Worm (Caenorhabditis elegans): ENCODE measurements around the gene arrd-11.
A peak's percentile ranks its signal among the peaks of the same experiment; 100 is the strongest.

Gene arrd-11

ce11 chrII:13780792-13781248 lies 17.6 kb downstream of the arrd-11 start:
- TF ChIP-seq lin-13 (GFP tag; optimal IDR thresholded peaks at IDR 0.05) (no peak), nhr-85 (tag) (no peak), hpl-2 (GFP tag; optimal IDR thresholded peaks at IDR 0.05) (no peak), fos-1 (tag; optimal IDR thresholded peaks at IDR 0.05) (no peak), elt-2 (tag; optimal IDR thresholded peaks at IDR 0.05) (peak; percentile 54), ets-5 (GFP tag; IDR thresholded peaks at IDR 0.05) (no peak), fkh-10 (GFP tag; optimal IDR thresholded peaks at IDR 0.05) (no peak), efl-1 (optimal IDR thresholded peaks at IDR 0.05) (no peak), efl-1 (GFP tag; optimal IDR thresholded peaks at IDR 0.05 in 1 of 2) (peak in 1 of 2 experiments; percentile 28), aha-1 (tag; optimal IDR thresholded peaks at IDR 0.05) (no peak), sup-37 (GFP tag; optimal IDR thresholded peaks at IDR 0.05) (no peak), ama-1 (optimal IDR thresholded peaks at IDR 0.05) (no peak), mdl-1 (tag; optimal IDR thresholded peaks at IDR 0.05) (no peak), mep-1 (tag; optimal IDR thresholded peaks at IDR 0.05) (no peak), lin-35 (GFP tag; optimal IDR thresholded peaks at IDR 0.05) (peak in 1 of 2 experiments; percentile 39), ztf-11 (tag; optimal IDR thresholded peaks at IDR 0.05) (no peak), pag-3 (tag; optimal IDR thresholded peaks at IDR 0.05; ENCODE audit: borderline replicate concordance, insufficient read depth) (no peak), lsy-2 (tag; optimal IDR thresholded peaks at IDR 0.05) (peak in 1 of 2 experiments; percentile 35), unc-30 (tag; optimal IDR thresholded peaks at IDR 0.05) (no peak), nhr-11 (tag; optimal IDR thresholded peaks at IDR 0.05) (no peak), snu-23 (GFP tag; optimal IDR thresholded peaks at IDR 0.05) (no peak)

DNA sequence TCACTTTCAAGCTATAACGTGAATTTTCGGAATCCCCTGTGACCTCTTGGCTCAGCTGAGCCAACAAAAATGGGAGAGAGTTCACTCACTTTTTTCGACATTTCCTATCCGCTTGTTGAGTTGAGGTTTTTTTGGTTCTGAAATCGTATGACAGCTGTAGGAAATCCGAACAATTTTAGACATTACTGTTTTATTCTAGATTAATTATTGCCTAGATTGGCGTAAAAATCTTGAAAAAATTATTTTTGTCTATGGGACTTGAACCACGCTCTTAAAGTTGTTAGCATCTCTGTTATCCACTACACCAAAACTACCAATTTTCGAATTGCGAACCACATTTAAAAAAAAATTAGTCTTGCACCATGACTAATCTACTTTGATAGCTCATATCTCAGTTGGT lies 20.7 kb downstream of the arrd-11 start, which contains the start of gene C01B9.4:
Gene C01B9.4 (minus strand): TSS at position 101 of the 400 bp plus-strand sequence.
- TF ChIP-seq unc-30 (tag; optimal IDR thresholded peaks at IDR 0.05) = no peak
- TF ChIP-seq ceh-82 (tag; optimal IDR thresholded peaks at IDR 0.05) = no peak
- TF ChIP-seq nhr-28 (tag; optimal IDR thresholded peaks at IDR 0.05) = no peak
- TF ChIP-seq elt-2 (tag; optimal IDR thresholded peaks at IDR 0.05) = no peak
- TF ChIP-seq skn-1 (tag; optimal IDR thresholded peaks at IDR 0.05) = no peak
- no peak for TF ChIP-seq lin-15B (tag; optimal IDR thresholded peaks at IDR 0.05)
- TF ChIP-seq alr-1 (tag; optimal IDR thresholded peaks at IDR 0.05; ENCODE audit: borderline replicate concordance) = no peak
- no peak for TF ChIP-seq dsc-1 (tag; optimal IDR thresholded peaks at IDR 0.05)
- TF ChIP-seq Y116A8C.19 (tag; optimal IDR thresholded peaks at IDR 0.05; ENCODE audit: borderline replicate concordance) = no peak
- TF ChIP-seq aha-1 (tag; optimal IDR thresholded peaks at IDR 0.05) = no peak

DNA sequence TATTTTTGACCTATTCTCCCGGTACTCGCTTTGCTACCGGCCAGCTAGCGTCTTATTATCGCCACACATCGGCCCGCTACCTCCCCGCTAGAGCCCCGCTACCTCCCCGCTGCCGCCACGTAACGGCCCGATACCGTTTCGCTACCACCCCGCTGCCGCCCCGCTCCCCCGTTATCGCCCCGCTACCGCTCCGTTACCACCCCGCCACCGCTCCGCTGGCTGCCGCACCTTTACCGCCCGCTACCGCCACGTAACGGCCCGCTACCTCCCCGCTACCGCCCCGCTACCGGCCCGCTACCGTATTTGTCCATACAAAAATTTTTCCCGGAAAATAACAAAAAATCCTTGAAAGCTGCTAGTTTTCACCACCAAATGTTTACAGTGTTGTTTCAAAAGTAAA lies 22.4 kb downstream of the arrd-11 start:
- TF ChIP-seq ets-5 (GFP tag; IDR thresholded peaks at IDR 0.05) = no peak
- peak; percentile 63 for TF ChIP-seq ceh-8 (GFP tag; optimal IDR thresholded peaks at IDR 0.05)
- no peak for TF ChIP-seq aly-2 (tag; optimal IDR thresholded peaks at IDR 0.05)

- TF ChIP-seq nhr-90 (tag; optimal IDR thresholded peaks at IDR 0.05; ENCODE audit: poor library complexity) = no peak
- no peak for TF ChIP-seq mab-9 (GFP tag; IDR thresholded peaks at IDR 0.05)
- TF ChIP-seq ztf-4 (tag; optimal IDR thresholded peaks at IDR 0.05) = no peak
- no peak for TF ChIP-seq nhr-12 (tag; optimal IDR thresholded peaks at IDR 0.05)
- no peak for TF ChIP-seq sox-4 (tag; optimal IDR thresholded peaks at IDR 0.05)
- TF ChIP-seq mep-1 (tag; optimal IDR thresholded peaks at IDR 0.05) = no peak
- TF ChIP-seq egl-27 (tag; optimal IDR thresholded peaks at IDR 0.05) = no peak
- no peak for TF ChIP-seq tlp-1 (tag; optimal IDR thresholded peaks at IDR 0.05)
- no peak for TF ChIP-seq C04F5.9 (tag; optimal IDR thresholded peaks at IDR 0.05)
- no peak for TF ChIP-seq nhr-11 (tag; optimal IDR thresholded peaks at IDR 0.05)
- TF ChIP-seq pqm-1 (tag; optimal IDR thresholded peaks at IDR 0.05) = no peak
- TF ChIP-seq nhr-19 (GFP tag; conservative IDR thresholded peaks at IDR 0.05) = no peak
- TF ChIP-seq unc-86 (tag; optimal IDR thresholded peaks at IDR 0.05) = no peak
- no peak for TF ChIP-seq dsc-1 (tag; optimal IDR thresholded peaks at IDR 0.05)
- no peak for TF ChIP-seq xbp-1 (tag; optimal IDR thresholded peaks at IDR 0.05)
Measured at ce11 chrII:13786899-13787298, 23.7 kb downstream of the arrd-11 start.

Data from whole organism, L1 larva.